In the genomic region with DNA sequence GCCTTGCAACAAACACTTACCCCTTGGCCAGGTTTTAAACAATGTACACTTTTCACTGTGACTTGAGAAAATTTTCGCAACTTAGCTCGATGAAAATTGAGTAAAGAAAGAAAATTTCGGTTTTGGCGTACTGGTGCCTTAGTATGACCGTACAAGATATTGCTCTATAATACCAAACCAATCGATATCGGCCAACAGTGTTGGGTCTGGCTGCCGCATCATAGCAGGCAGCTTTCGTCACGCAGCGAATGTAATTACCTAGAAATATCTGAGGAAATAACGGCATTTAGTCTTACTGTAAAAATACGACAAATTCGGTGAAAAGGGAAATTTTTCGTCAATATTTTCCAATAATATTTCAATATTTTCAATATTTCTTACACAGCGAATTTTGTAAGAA, we compare ENCODE assay signal across 6 fruit fly cellular contexts.
TF ChIP-seq lines count a peak whose summit lies in the region.

A gene (minus strand): TSS at position 174 of the 400 bp plus-strand sequence.

- peak; percentile 58 to 67 for TF ChIP-seq CTCF in S2 (optimal IDR thresholded peaks at IDR 0.05; lab: Kevin White, UChicago)
- peak; percentile 84 for TF ChIP-seq CTCF in whole organism, embryonic (GFP tag; optimal IDR thresholded peaks at IDR 0.05; lab: Kevin White, UChicago)

TF ChIP-seq in whole organism, adult, 20 proteins besides CTCF, POLR2A, EP300 and RAD21:
- no peak for TF ChIP-seq CG7101 (tag; optimal IDR thresholded peaks at IDR 0.05; lab: Kevin White, UChicago)
- peak; percentile 18 for TF ChIP-seq pad (GFP tag; optimal IDR thresholded peaks at IDR 0.05; lab: Kevin White, UChicago)
- peak; percentile 5 for TF ChIP-seq Crg-1 (GFP tag; optimal IDR thresholded peaks at IDR 0.05; lab: Kevin White, UChicago)
- TF ChIP-seq tj (GFP tag; optimal IDR thresholded peaks at IDR 0.05; lab: Kevin White, UChicago): peak; percentile 31
- peak; percentile 61 for TF ChIP-seq bab1 (GFP tag; optimal IDR thresholded peaks at IDR 0.05; lab: Kevin White, UChicago)
- peak; percentile 77 for TF ChIP-seq ovo (GFP tag; optimal IDR thresholded peaks at IDR 0.05; lab: Kevin White, UChicago)
- peak; percentile 4 for TF ChIP-seq Mnt (GFP tag; optimal IDR thresholded peaks at IDR 0.05; lab: Kevin White, UChicago)
- no peak for TF ChIP-seq CG14711 (tag; optimal IDR thresholded peaks at IDR 0.05; lab: Kevin White, UChicago)
- peak; percentile 48 for TF ChIP-seq CG1620 (GFP tag; optimal IDR thresholded peaks at IDR 0.05; lab: Kevin White, UChicago)

TF ChIP-seq in whole organism, embryonic, 481 proteins besides CTCF, POLR2A, EP300 and RAD21 (continues in another document):
- TF ChIP-seq usp (GFP tag; optimal IDR thresholded peaks at IDR 0.05; lab: Kevin White, UChicago) (no peak), mirr (GFP tag; optimal IDR thresholded peaks at IDR 0.05; lab: Kevin White, UChicago) (no peak), CG12769 (tag; optimal IDR thresholded peaks at IDR 0.05; lab: Kevin White, UChicago) (no peak), CG5245 (GFP tag; optimal IDR thresholded peaks at IDR 0.05; lab: Kevin White, UChicago) (no peak), chm (GFP tag; IDR thresholded peaks at IDR 0.05; lab: Robert Waterston, UW) (no peak), pho (GFP tag; optimal IDR thresholded peaks at IDR 0.05; lab: Kevin White, UChicago) (no peak), yki (optimal IDR thresholded peaks at IDR 0.05; lab: Kevin White, UChicago) (no peak), CG34376 (GFP tag; optimal IDR thresholded peaks at IDR 0.05; lab: Kevin White, UChicago) (no peak), CG10565 (GFP tag; optimal IDR thresholded peaks at IDR 0.05; lab: Kevin White, UChicago) (no peak), Dbx (GFP tag; IDR thresholded peaks at IDR 0.05; lab: Robert Waterston, UW) (no peak), gsb (GFP tag; IDR thresholded peaks at IDR 0.05; lab: Robert Waterston, UW) (no peak), ATbp (GFP tag; optimal IDR thresholded peaks at IDR 0.05; lab: Kevin White, UChicago) (no peak), fd102C (GFP tag; optimal IDR thresholded peaks at IDR 0.05; lab: Kevin White, UChicago) (no peak), CG4282 (GFP tag; optimal IDR thresholded peaks at IDR 0.05; lab: Kevin White, UChicago) (no peak), dati (GFP tag; IDR thresholded peaks at IDR 0.05; lab: Robert Waterston, UW) (no peak), CG8290 (GFP tag; optimal IDR thresholded peaks at IDR 0.05; lab: Kevin White, UChicago) (peak; percentile 55), CG8290 (tag; optimal IDR thresholded peaks at IDR 0.05; lab: Kevin White, UChicago) (peak in 1 of 2 experiments; percentile 81), klu (GFP tag; IDR thresholded peaks at IDR 0.05; lab: Robert Waterston, UW) (no peak), E2f1 (GFP tag; IDR thresholded peaks at IDR 0.05; lab: Robert Waterston, UW) (no peak), Asciz (GFP tag; optimal IDR thresholded peaks at IDR 0.05; lab: Kevin White, UChicago) (no peak)

TF ChIP-seq in whole organism, prepupa, 60 proteins besides CTCF, POLR2A, EP300 and RAD21:
- TF ChIP-seq Gug (GFP tag; IDR thresholded peaks at IDR 0.05; lab: Robert Waterston, UW) (no peak), CG6854 (GFP tag; optimal IDR thresholded peaks at IDR 0.05; lab: Kevin White, UChicago) (peak; percentile 17), CG7368 (GFP tag; optimal IDR thresholded peaks at IDR 0.05; lab: Kevin White, UChicago) (no peak), CG15336 (GFP tag; IDR thresholded peaks at IDR 0.05; lab: Robert Waterston, UW) (0 out of 2 replicates have a peak, but pooled peaks have one; percentile 15), CG31627 (GFP tag; optimal IDR thresholded peaks at IDR 0.05; lab: Kevin White, UChicago) (peak; percentile 2), Sox14 (GFP tag; optimal IDR thresholded peaks at IDR 0.05; lab: Kevin White, UChicago) (peak; percentile 51), CG11902 (GFP tag; optimal IDR thresholded peaks at IDR 0.05; lab: Kevin White, UChicago) (no peak), Eip93F (GFP tag; optimal IDR thresholded peaks at IDR 0.05; lab: Kevin White, UChicago) (no peak), Eip78C (GFP tag; lab: Kevin White, UChicago) (no peak)

TF ChIP-seq in whole organism, pupa, 21 proteins besides CTCF, POLR2A, EP300 and RAD21:
- TF ChIP-seq CG13204 (GFP tag; optimal IDR thresholded peaks at IDR 0.05; lab: Kevin White, UChicago) (no peak), CG4496 (GFP tag; IDR thresholded peaks at IDR 0.05; lab: Robert Waterston, UW) (0 out of 3 replicates have a peak, but pooled peaks have one; percentile 11), CG10348 (GFP tag; IDR thresholded peaks at IDR 0.05; lab: Robert Waterston, UW) (no peak), D1 (tag; optimal IDR thresholded peaks at IDR 0.05; lab: Kevin White, UChicago) (peak; percentile 62)

TF ChIP-seq in whole organism, wandering third instar larva, 38 proteins besides CTCF, POLR2A, EP300 and RAD21:
- TF ChIP-seq Myc (optimal IDR thresholded peaks at IDR 0.05; lab: Kevin White, UChicago): peak; percentile 24
- peak; percentile 13 for TF ChIP-seq HLH106 (tag; optimal IDR thresholded peaks at IDR 0.05; lab: Kevin White, UChicago)
- peak; percentile 93 for TF ChIP-seq Vsx2 (GFP tag; optimal IDR thresholded peaks at IDR 0.05; lab: Kevin White, UChicago; ENCODE audit: partially characterized antibody)
- TF ChIP-seq Dif (GFP tag; optimal IDR thresholded peaks at IDR 0.05; lab: Kevin White, UChicago; ENCODE audit: partially characterized antibody): peak; percentile 89
- TF ChIP-seq Hr83 (GFP tag; optimal IDR thresholded peaks at IDR 0.05; lab: Kevin White, UChicago; ENCODE audit: poor library complexity, severe bottlenecking): peak; percentile 52
- no peak for TF ChIP-seq Abd-B (GFP tag; optimal IDR thresholded peaks at IDR 0.05; lab: Kevin White, UChicago)
